Worm (Caenorhabditis elegans): ENCODE data around the gene hsd-3.

DNA sequence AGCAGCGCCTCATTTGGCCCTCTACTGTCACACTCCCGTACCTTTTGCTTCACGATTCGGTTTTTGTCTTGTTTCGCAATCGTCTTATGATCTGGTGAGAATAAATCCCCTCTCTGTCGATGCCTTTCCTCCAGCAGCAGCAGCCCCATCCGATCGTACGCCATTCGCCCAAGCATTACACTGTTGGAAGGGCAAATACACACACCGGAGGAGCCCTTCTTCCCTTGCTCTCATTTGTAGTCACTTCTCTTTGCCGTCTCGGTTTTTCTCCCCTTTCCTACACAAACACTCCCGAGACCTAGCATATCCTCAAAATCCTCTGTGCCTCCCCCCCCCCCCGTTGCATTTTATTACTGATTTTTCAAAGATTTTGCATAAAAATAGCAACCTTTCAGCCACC is 10.2 kb upstream of the hsd-3 start, which contains the start of gene set-30:
- no peak for TF ChIP-seq ztf-4 (tag; optimal IDR thresholded peaks at IDR 0.05)
- TF ChIP-seq ceh-82 (tag; optimal IDR thresholded peaks at IDR 0.05) = no peak
- TF ChIP-seq zag-1 (tag; optimal IDR thresholded peaks at IDR 0.05) = no peak

Data from whole organism, L2 larva.